Fruit fly (Drosophila melanogaster): ENCODE data around the gene Mnt.

The Mnt gene

DNA sequence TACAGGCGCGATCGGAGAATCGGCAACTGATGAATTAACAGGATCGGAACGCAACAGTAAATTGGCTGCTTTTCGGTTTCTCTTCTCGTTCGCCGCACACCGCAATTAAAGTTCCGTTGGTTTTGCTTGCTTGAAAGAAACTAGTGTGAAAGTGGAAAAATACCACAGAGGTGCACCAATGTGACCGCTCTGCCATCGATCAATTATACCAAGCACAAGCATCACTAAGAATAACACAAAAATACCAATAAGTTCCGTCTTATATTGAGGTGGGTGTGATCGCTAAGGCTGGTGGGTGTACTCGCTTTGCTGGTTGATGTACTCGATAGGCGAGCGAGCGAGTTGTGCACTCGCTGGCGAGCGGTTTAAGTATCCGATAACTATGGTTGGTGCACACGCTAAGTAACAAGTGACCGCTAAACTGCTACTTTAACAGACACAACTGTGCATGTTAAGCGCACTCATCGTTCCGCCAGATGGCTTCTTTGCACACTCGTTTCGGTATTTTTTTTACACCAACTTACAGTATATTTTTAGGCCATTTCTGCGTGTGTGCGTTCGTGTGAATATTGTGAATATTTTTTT is 48.0 kb downstream of the Mnt start, which contains the start of the genes Rala and Tlk (continued):
- TF ChIP-seq btn (GFP tag; optimal IDR thresholded peaks at IDR 0.05) (no peak), CG11695 (GFP tag; IDR thresholded peaks at IDR 0.05) (0 out of 3 replicates have a peak, but pooled peaks have one; percentile 14), Doc2 (GFP tag; IDR thresholded peaks at IDR 0.05) (no peak), gcm2 (GFP tag; optimal IDR thresholded peaks at IDR 0.05) (no peak), toy (GFP tag; IDR thresholded peaks at IDR 0.05) (no peak), tna (GFP tag; IDR thresholded peaks at IDR 0.05; ENCODE audit: partially characterized antibody) (no peak), Lhr (GFP tag; optimal IDR thresholded peaks at IDR 0.05) (peak; percentile 99), CG8281 (tag; optimal IDR thresholded peaks at IDR 0.05) (no peak), CG34376 (GFP tag; optimal IDR thresholded peaks at IDR 0.05) (peak; percentile 28), CG30403 (GFP tag; optimal IDR thresholded peaks at IDR 0.05) (no peak), CG4424 (GFP tag; optimal IDR thresholded peaks at IDR 0.05) (no peak), CG12104 (GFP tag; optimal IDR thresholded peaks at IDR 0.05) (no peak), H15 (GFP tag; IDR thresholded peaks at IDR 0.05) (no peak), CG10462 (GFP tag; optimal IDR thresholded peaks at IDR 0.05) (no peak), CG18764 (GFP tag; optimal IDR thresholded peaks at IDR 0.05) (no peak), grau (tag; optimal IDR thresholded peaks at IDR 0.05) (no peak), CG15696 (tag; optimal IDR thresholded peaks at IDR 0.05) (no peak), az2 (GFP tag; optimal IDR thresholded peaks at IDR 0.05) (no peak), Oli (tag; optimal IDR thresholded peaks at IDR 0.05) (no peak), CoRest (tag; optimal IDR thresholded peaks at IDR 0.05) (peak; percentile 13), Gug (GFP tag; IDR thresholded peaks at IDR 0.05) (no peak; the same call in 3 of the 4 replicates), Oaz (GFP tag; IDR thresholded peaks at IDR 0.05) (no peak), kay (GFP tag; optimal IDR thresholded peaks at IDR 0.05) (no peak), CG9437 (GFP tag; optimal IDR thresholded peaks at IDR 0.05) (no peak), slbo (GFP tag; IDR thresholded peaks at IDR 0.05) (peak; percentile 19; the same call in 1 of the 2 replicates), br (optimal IDR thresholded peaks at IDR 0.05) (no peak), CG9609 (GFP tag; optimal IDR thresholded peaks at IDR 0.05) (no peak), CG10321 (GFP tag; IDR thresholded peaks at IDR 0.05) (no peak), emc (GFP tag; optimal IDR thresholded peaks at IDR 0.05) (no peak), pum (GFP tag; optimal IDR thresholded peaks at IDR 0.05) (no peak), CG13287 (GFP tag; IDR thresholded peaks at IDR 0.05; ENCODE audit: partially characterized antibody) (peak; percentile 68), CG17802 (tag; optimal IDR thresholded peaks at IDR 0.05) (no peak), Ets97D (GFP tag; optimal IDR thresholded peaks at IDR 0.05) (peak; percentile 92), so (GFP tag; IDR thresholded peaks at IDR 0.05) (peak; percentile 29; the same call in 1 of the 3 replicates), odd (GFP tag; optimal IDR thresholded peaks at IDR 0.05) (no peak), Hr78 (GFP tag; optimal IDR thresholded peaks at IDR 0.05) (no peak), mam (GFP tag; optimal IDR thresholded peaks at IDR 0.05) (no peak), CG6272 (GFP tag; IDR thresholded peaks at IDR 0.05) (no peak), CG6683 (GFP tag; optimal IDR thresholded peaks at IDR 0.05) (no peak), tio (GFP tag; optimal IDR thresholded peaks at IDR 0.05) (no peak), zen (tag; optimal IDR thresholded peaks at IDR 0.05) (no peak), ttk (GFP tag; IDR thresholded peaks at IDR 0.05) (no peak), Spps (tag; optimal IDR thresholded peaks at IDR 0.05) (no peak), CG11560 (tag; IDR thresholded peaks at IDR 0.05) (peak; percentile 82; the same call in 2 of the 3 replicates), dimm (GFP tag; IDR thresholded peaks at IDR 0.05) (no peak), CG42726 (GFP tag; IDR thresholded peaks at IDR 0.05; ENCODE audit: partially characterized antibody) (0 out of 2 replicates have a peak, but pooled peaks have one; percentile 25), CG4360 (GFP tag; IDR thresholded peaks at IDR 0.05) (peak; percentile 54; the same call in 1 of the 2 replicates), chm (GFP tag; IDR thresholded peaks at IDR 0.05) (peak; percentile 4; the same call in 1 of the 2 replicates), Xbp1 (GFP tag; optimal IDR thresholded peaks at IDR 0.05) (peak; percentile 16), ato (GFP tag; IDR thresholded peaks at IDR 0.05; ENCODE audit: partially characterized antibody) (peak; percentile 60), CG4617 (GFP tag; optimal IDR thresholded peaks at IDR 0.05; ENCODE audit: borderline replicate concordance) (peak; percentile 8)
